Worm (Caenorhabditis elegans) whole organism, L4/young adult: ENCODE results near the gene Y37E11AL.1.

ENCODE experiments used
- dao-5 ChIP-seq: sonication (generic microtip); optimal IDR thresholded peaks from 2 replicates; lab custom pipeline; 2016; ENCODE audit warnings: missing genotype, missing genetic modification characterization, moderate library complexity, missing compliant biosample characterization
- him-1 ChIP-seq: sonication (generic microtip); optimal IDR thresholded peaks from 2 replicates; lab custom pipeline; 2016; ENCODE audit warnings: missing genotype, missing genetic modification reagents, missing genetic modification characterization, missing compliant biosample characterization

- no peak for TF ChIP-seq dao-5
- TF ChIP-seq him-1 (tag; lab: Kevin White, UChicago) = no peak
Observed at ce11 chrIV:3733287-3733686, 24.0 kb downstream of the Y37E11AL.1 start.
